Worm (Caenorhabditis elegans) whole organism, early embryonic: ENCODE measurements around the gene Y49F6C.7.

Experiments used
- B0310.2 ChIP-seq: sonication (generic microtip); optimal IDR thresholded peaks from 2 replicates; lab custom pipeline; 2016; ENCODE audit warnings: mild to moderate bottlenecking, missing genetic modification characterization, missing compliant biosample characterization
- aly-1 ChIP-seq: sonication (generic microtip); optimal IDR thresholded peaks from 2 replicates; lab custom pipeline; 2016; ENCODE audit warnings: missing genetic modification characterization, missing compliant biosample characterization
- ama-1 ChIP-seq: fragments of 150-350 bp; optimal IDR thresholded peaks from 2 replicates; lab custom pipeline; 2014
- ceh-13 ChIP-seq: fragments of 200-800 bp; sonication (Bioruptor generic); optimal IDR thresholded peaks from 2 replicates; lab custom pipeline; 2018; ENCODE audit warnings: mild to moderate bottlenecking, missing genetic modification characterization, missing compliant biosample characterization
- ets-7 ChIP-seq: sonication (generic microtip); optimal IDR thresholded peaks from 2 replicates; lab custom pipeline; 2016; ENCODE audit warnings: missing genotype, missing genetic modification characterization, missing compliant biosample characterization
- flt-1 ChIP-seq: fragments of 200-800 bp; sonication (Bioruptor generic); IDR thresholded peaks from 2 replicates; pipeline ENCODE4 v1.3.6; 2022; ENCODE audit warnings: missing genetic modification characterization, missing compliant biosample characterization
- pes-1 ChIP-seq: fragments of 200-800 bp; sonication (Bioruptor generic); IDR thresholded peaks from 2 replicates; pipeline ENCODE4 v1.3.6; 2022; ENCODE audit warnings: missing genetic modification reagents, missing genetic modification characterization, missing compliant biosample characterization
- scrt-1 ChIP-seq: fragments of 200-800 bp; sonication (Bioruptor generic); IDR thresholded peaks from 2 replicates; pipeline ENCODE4 v1.3.6; 2022; ENCODE audit warnings: missing genetic modification characterization, missing compliant biosample characterization
- tbx-11 ChIP-seq: fragments of 200-800 bp; sonication (Bioruptor generic); IDR thresholded peaks from 2 replicates; pipeline ENCODE4 v1.3.6; 2022; ENCODE audit warnings: missing genetic modification characterization, missing compliant biosample characterization
- tra-4 ChIP-seq: sonication (generic microtip); optimal IDR thresholded peaks from 2 replicates; lab custom pipeline; 2017; ENCODE audit warnings: missing genetic modification characterization, missing compliant biosample characterization

DNA sequence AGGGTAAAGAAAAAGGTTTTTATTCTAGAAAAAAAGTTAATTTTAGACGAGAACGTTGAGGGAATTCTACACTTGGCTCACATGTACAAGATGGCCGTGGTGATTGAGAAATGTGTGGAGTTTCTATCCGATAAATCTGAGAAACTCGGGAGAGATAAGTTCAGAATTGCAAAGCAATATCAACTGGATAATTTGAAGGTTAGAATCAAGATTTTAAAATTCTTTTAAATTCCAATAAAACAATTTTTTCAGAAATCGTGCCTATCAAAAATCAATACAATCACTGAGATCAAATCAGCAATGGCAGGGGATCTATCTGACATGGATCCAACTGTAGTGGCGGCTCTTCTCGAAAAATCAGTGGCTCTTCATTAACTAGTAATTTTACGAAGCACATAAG is 10.3 kb upstream of the Y49F6C.7 start, which contains the start of gene Y49F6C.2:
- TF ChIP-seq pes-1 (no peak), scrt-1 (no peak), tbx-11 (no peak), tra-4 (tag; lab: Kevin White, UChicago) (no peak), aly-1 (tag; lab: Kevin White, UChicago) (no peak), flt-1 (GFP tag; lab: Robert Waterston, UW) (no peak), ama-1 (lab: Kevin White, UChicago) (no peak), B0310.2 (tag; lab: Kevin White, UChicago) (no peak), ceh-13 (GFP tag; lab: Kevin White, UChicago) (no peak), ets-7 (no peak)
